Worm (Caenorhabditis elegans) whole organism, L2 larva: Measurements from ENCODE around the gene Y11D7A.7.

Source experiments
- C34F6.9 ChIP-seq: fragments of 150-350 bp; optimal IDR thresholded peaks from 2 replicates; lab custom pipeline; 2014; ENCODE audit warnings: missing biosample characterization, missing genetic modification characterization
- F13H6.1 ChIP-seq: sonication (generic microtip); optimal IDR thresholded peaks from 2 replicates; lab custom pipeline; 2016; ENCODE audit warnings: missing genetic modification characterization, missing compliant biosample characterization
- R02D3.7 ChIP-seq: fragments of 150-350 bp; optimal IDR thresholded peaks from 2 replicates; lab custom pipeline; 2014; ENCODE audit warnings: missing biosample characterization, missing genetic modification characterization
- Y55F3AM.14 ChIP-seq: fragments of 200-800 bp; sonication (Bioruptor generic); optimal IDR thresholded peaks from 2 replicates; lab custom pipeline; 2018; ENCODE audit warnings: mild to moderate bottlenecking, missing genetic modification characterization, missing compliant biosample characterization
- ZK546.5 ChIP-seq: sonication (generic microtip); optimal IDR thresholded peaks from 2 replicates; lab custom pipeline; 2017; ENCODE audit warnings: missing biosample characterization, missing genetic modification characterization
- aly-2 ChIP-seq: fragments of 150-350 bp; optimal IDR thresholded peaks from 2 replicates; lab custom pipeline; 2014; ENCODE audit warnings: missing biosample characterization, missing genetic modification characterization
- ama-1 ChIP-seq: fragments of 150-350 bp; optimal IDR thresholded peaks from 2 replicates; lab custom pipeline; 2018; ENCODE audit warnings: inconsistent platforms
- blmp-1 ChIP-seq: sonication (generic microtip); optimal IDR thresholded peaks from 2 replicates; lab custom pipeline; 2017; ENCODE audit warnings: missing genetic modification characterization, mild to moderate bottlenecking, missing compliant biosample characterization, antibody characterized with exemption, moderate library complexity; ENCODE audit not compliant: insufficient read depth
- ceh-16 ChIP-seq: fragments of 150-350 bp; optimal IDR thresholded peaks from 2 replicates; lab custom pipeline; 2014; ENCODE audit warnings: missing biosample characterization, missing genetic modification characterization
- ceh-82 ChIP-seq: fragments of 150-350 bp; optimal IDR thresholded peaks from 2 replicates; lab custom pipeline; 2014; ENCODE audit warnings: missing biosample characterization, missing genetic modification characterization
- crh-2 ChIP-seq: sonication (generic microtip); optimal IDR thresholded peaks from 2 replicates; lab custom pipeline; 2017; ENCODE audit warnings: missing biosample characterization, missing genetic modification characterization
- egl-27 ChIP-seq: sonication (generic microtip); optimal IDR thresholded peaks from 3 replicates; lab custom pipeline; 2017; ENCODE audit warnings: missing biosample characterization, missing genetic modification reagents, missing genetic modification characterization
- elt-1 ChIP-seq: fragments of 150-350 bp; optimal IDR thresholded peaks from 2 replicates; lab custom pipeline; 2014; ENCODE audit warnings: missing biosample characterization, missing genetic modification characterization
- elt-3 ChIP-seq: sonication (generic microtip); optimal IDR thresholded peaks from 2 replicates; lab custom pipeline; 2017; ENCODE audit warnings: missing biosample characterization, missing genetic modification characterization
- fos-1 ChIP-seq: fragments of 150-350 bp; optimal IDR thresholded peaks from 2 replicates; lab custom pipeline; 2014; ENCODE audit warnings: missing biosample characterization, missing genetic modification characterization
- gmeb-1 ChIP-seq: fragments of 150-350 bp; optimal IDR thresholded peaks from 2 replicates; lab custom pipeline; 2014; ENCODE audit warnings: missing biosample characterization, missing genetic modification characterization
- lin-11 ChIP-seq: fragments of 150-350 bp; sonication (generic microtip); optimal IDR thresholded peaks from 2 replicates; lab custom pipeline; 2014; ENCODE audit warnings: missing biosample characterization, missing genetic modification characterization, inconsistent platforms, mixed read lengths
- lin-13 ChIP-seq: fragments of 150-350 bp; optimal IDR thresholded peaks from 2 replicates; lab custom pipeline; 2014; ENCODE audit warnings: missing biosample characterization, missing genetic modification reagents, missing genetic modification characterization
- lin-39 ChIP-seq: fragments of 150-350 bp; optimal IDR thresholded peaks from 2 replicates; lab custom pipeline; 2014; ENCODE audit warnings: missing biosample characterization, missing genetic modification reagents, missing genetic modification characterization
- lsy-2 ChIP-seq, 2 experiments: fragments of 150-350 bp in 1 of 2; sonication (generic microtip) in 1 of 2; optimal IDR thresholded peaks; 2 replicates each; lab custom pipeline; 2014 to 2017; ENCODE audit warnings: missing biosample characterization in 2 of 2, missing genetic modification characterization in 2 of 2
- mbf-1 ChIP-seq: sonication (generic microtip); optimal IDR thresholded peaks from 2 replicates; lab custom pipeline; 2017; ENCODE audit warnings: missing biosample characterization, missing genetic modification characterization
- nhr-11 ChIP-seq: fragments of 150-350 bp; optimal IDR thresholded peaks from 2 replicates; lab custom pipeline; 2014; ENCODE audit warnings: missing biosample characterization, missing genetic modification characterization
- nhr-129 ChIP-seq: fragments of 150-350 bp; optimal IDR thresholded peaks from 2 replicates; lab custom pipeline; 2014; ENCODE audit warnings: missing biosample characterization, missing genetic modification characterization
- nhr-21 ChIP-seq: fragments of 150-350 bp; optimal IDR thresholded peaks from 2 replicates; lab custom pipeline; 2014; ENCODE audit warnings: missing biosample characterization, missing genetic modification characterization
- nhr-23 ChIP-seq: fragments of 150-350 bp; optimal IDR thresholded peaks from 2 replicates; lab custom pipeline; 2014; ENCODE audit warnings: missing biosample characterization, missing genetic modification reagents, missing genetic modification characterization
- nhr-25 ChIP-seq: fragments of 150-350 bp; sonication (generic microtip); optimal IDR thresholded peaks from 3 replicates; lab custom pipeline; 2014; ENCODE audit warnings: missing biosample characterization, missing genetic modification characterization
- nhr-6 ChIP-seq: fragments of 150-350 bp; optimal IDR thresholded peaks from 2 replicates; lab custom pipeline; 2014; ENCODE audit warnings: missing biosample characterization, missing genetic modification characterization
- nhr-77 ChIP-seq: fragments of 150-350 bp; optimal IDR thresholded peaks from 2 replicates; lab custom pipeline; 2014; ENCODE audit warnings: missing biosample characterization, missing genetic modification characterization
- sem-4 ChIP-seq: fragments of 150-350 bp; optimal IDR thresholded peaks from 2 replicates; lab custom pipeline; 2014; ENCODE audit warnings: missing biosample characterization, missing genetic modification reagents, missing genetic modification characterization
- skn-1 ChIP-seq: sonication (generic microtip); optimal IDR thresholded peaks from 2 replicates; lab custom pipeline; 2017; ENCODE audit warnings: missing biosample characterization, missing genetic modification characterization
- sma-3 ChIP-seq: sonication (generic microtip); optimal IDR thresholded peaks from 2 replicates; lab custom pipeline; 2016; ENCODE audit warnings: missing genetic modification reagents, missing genetic modification characterization, missing compliant biosample characterization
- unc-62 ChIP-seq: fragments of 150-350 bp; optimal IDR thresholded peaks from 2 replicates; lab custom pipeline; 2014; ENCODE audit warnings: missing biosample characterization, missing genetic modification reagents, missing genetic modification characterization
- zag-1 ChIP-seq: fragments of 150-350 bp; optimal IDR thresholded peaks from 2 replicates; lab custom pipeline; 2014; ENCODE audit warnings: missing biosample characterization, missing genetic modification characterization
- ztf-1 ChIP-seq: fragments of 200-800 bp; sonication (Bioruptor generic); conservative IDR thresholded peaks from 2 replicates; pipeline ENCODE4 v1.3.6; 2022; ENCODE audit warnings: missing genetic modification characterization, missing compliant biosample characterization
- ztf-11 ChIP-seq: sonication (generic microtip); optimal IDR thresholded peaks from 2 replicates; lab custom pipeline; 2017; ENCODE audit warnings: missing biosample characterization, missing genetic modification characterization

Gene Y11D7A.7

ce11 chrIV:9251079-9251478, 1.8 kb downstream of the Y11D7A.7 start, which contains the start of gene Y11D7A.8:
Gene Y11D7A.8, plus strand, starts transcription at chrIV:9251379.
- TF ChIP-seq lsy-2 (tag; optimal IDR thresholded peaks at IDR 0.05; lab: Kevin White, UChicago) (no peak), lin-11 (tag; lab: Kevin White, UChicago) (no peak), Y55F3AM.14 (GFP tag; lab: Kevin White, UChicago) (no peak), nhr-11 (no peak), F13H6.1 (tag; lab: Kevin White, UChicago) (no peak), egl-27 (tag; lab: Kevin White, UChicago) (no peak), ceh-16 (no peak)

- TF ChIP-seq zag-1 (tag; lab: Kevin White, UChicago) = no peak
- TF ChIP-seq nhr-129 (tag; lab: Kevin White, UChicago) = no peak
- no peak for TF ChIP-seq fos-1 (tag; lab: Kevin White, UChicago)
- TF ChIP-seq nhr-21 (tag; lab: Kevin White, UChicago) = no peak
- no peak for TF ChIP-seq ama-1 (lab: Kevin White, UChicago)
- no peak for TF ChIP-seq ZK546.5 (tag; lab: Kevin White, UChicago)
- no peak for TF ChIP-seq ceh-82 (tag; lab: Kevin White, UChicago)
- TF ChIP-seq ztf-1 (GFP tag; lab: Robert Waterston, UW) = no peak
- TF ChIP-seq unc-62 (GFP tag; lab: Kevin White, UChicago) = no peak
- no peak for TF ChIP-seq blmp-1 (tag; lab: Kevin White, UChicago)
- no peak for TF ChIP-seq C34F6.9 (tag; lab: Kevin White, UChicago)
- no peak for TF ChIP-seq nhr-6 (tag; lab: Kevin White, UChicago)
- TF ChIP-seq nhr-11 = no peak
- no peak for TF ChIP-seq mbf-1 (tag; lab: Kevin White, UChicago)
- TF ChIP-seq crh-2 (tag; lab: Kevin White, UChicago) = no peak
- no peak for TF ChIP-seq Y55F3AM.14 (GFP tag; lab: Kevin White, UChicago)
- TF ChIP-seq ztf-11 (tag; lab: Kevin White, UChicago) = no peak
- TF ChIP-seq aly-2 = no peak
- no peak for TF ChIP-seq ceh-16
- TF ChIP-seq, all 48 proteins: peak for 0
Measured at ce11 chrIV:9256017-9256416, 6.7 kb downstream of the Y11D7A.7 start, which contains the start of gene Y11D7A.9. Gene Y11D7A.9, minus strand, starts transcription at chrIV:9256117.

ce11 chrIV:9256865-9257264, 7.5 kb downstream of the Y11D7A.7 start:
- TF ChIP-seq ama-1 (lab: Kevin White, UChicago) (no peak), elt-1 (no peak), mbf-1 (tag; lab: Kevin White, UChicago) (no peak), ZK546.5 (tag; lab: Kevin White, UChicago) (no peak), elt-3 (tag; lab: Kevin White, UChicago) (no peak), aly-2 (no peak), sma-3 (GFP tag; lab: Kevin White, UChicago) (no peak), ceh-16 (no peak), nhr-21 (tag; lab: Kevin White, UChicago) (no peak), nhr-77 (tag; lab: Kevin White, UChicago) (no peak), crh-2 (tag; lab: Kevin White, UChicago) (no peak), blmp-1 (tag; lab: Kevin White, UChicago) (no peak), gmeb-1 (tag; lab: Kevin White, UChicago) (no peak), nhr-6 (tag; lab: Kevin White, UChicago) (no peak), R02D3.7 (tag; lab: Kevin White, UChicago) (no peak), lin-13 (no peak), Y55F3AM.14 (GFP tag; lab: Kevin White, UChicago) (no peak), nhr-25 (no peak), nhr-23 (tag; lab: Kevin White, UChicago) (no peak), lin-39 (tag; lab: Kevin White, UChicago) (no peak)

- TF ChIP-seq egl-27 (tag; lab: Kevin White, UChicago) (no peak), nhr-23 (tag; lab: Kevin White, UChicago) (no peak), nhr-21 (tag; lab: Kevin White, UChicago) (peak; percentile 50), sem-4 (tag; lab: Kevin White, UChicago) (peak; percentile 9), ama-1 (lab: Kevin White, UChicago) (peak; percentile 44)
Measured at ce11 chrIV:9258547-9258946, 9.2 kb downstream of the Y11D7A.7 start.

ce11 chrIV:9259687-9260086, 10.4 kb downstream of the Y11D7A.7 start, which contains the start of gene Y11D7A.10:
Gene Y11D7A.10, minus strand, starts transcription at chrIV:9259768.
- TF ChIP-seq skn-1 (tag; lab: Kevin White, UChicago) (peak; percentile 80), nhr-23 (tag; lab: Kevin White, UChicago) (no peak)
